Worm (Caenorhabditis elegans) whole organism, early embryonic: Measurements from ENCODE around the gene pho-8.

Source experiments
- B0310.2 ChIP-seq: sonication (generic microtip); optimal IDR thresholded peaks from 2 replicates; lab custom pipeline; 2016; ENCODE audit warnings: mild to moderate bottlenecking, missing genetic modification characterization, missing compliant biosample characterization
- F13C5.2 ChIP-seq: sonication (generic microtip); optimal IDR thresholded peaks from 2 replicates; lab custom pipeline; 2017; ENCODE audit warnings: mild to moderate bottlenecking, missing genetic modification characterization, inconsistent platforms, missing compliant biosample characterization
- aly-1 ChIP-seq: sonication (generic microtip); optimal IDR thresholded peaks from 2 replicates; lab custom pipeline; 2016; ENCODE audit warnings: missing genetic modification characterization, missing compliant biosample characterization
- ama-1 ChIP-seq: fragments of 150-350 bp; optimal IDR thresholded peaks from 2 replicates; lab custom pipeline; 2014
- ceh-13 ChIP-seq: fragments of 200-800 bp; sonication (Bioruptor generic); optimal IDR thresholded peaks from 2 replicates; lab custom pipeline; 2018; ENCODE audit warnings: mild to moderate bottlenecking, missing genetic modification characterization, missing compliant biosample characterization
- ceh-36 ChIP-seq: sonication (generic microtip); optimal IDR thresholded peaks from 2 replicates; lab custom pipeline; 2016; ENCODE audit warnings: missing genetic modification characterization, inconsistent platforms, missing compliant biosample characterization
- ets-7 ChIP-seq: sonication (generic microtip); optimal IDR thresholded peaks from 2 replicates; lab custom pipeline; 2016; ENCODE audit warnings: missing genotype, missing genetic modification characterization, missing compliant biosample characterization
- flt-1 ChIP-seq: fragments of 200-800 bp; sonication (Bioruptor generic); IDR thresholded peaks from 2 replicates; pipeline ENCODE4 v1.3.6; 2022; ENCODE audit warnings: missing genetic modification characterization, missing compliant biosample characterization
- hmbx-1 ChIP-seq: sonication (generic microtip); optimal IDR thresholded peaks from 2 replicates; lab custom pipeline; 2016; ENCODE audit warnings: mild to moderate bottlenecking, missing genetic modification characterization, missing compliant biosample characterization
- hmg-4 ChIP-seq: fragments of 200-800 bp; sonication (Bioruptor generic); optimal IDR thresholded peaks from 2 replicates; lab custom pipeline; 2018; ENCODE audit warnings: mild to moderate bottlenecking, missing genetic modification characterization, missing compliant biosample characterization
- hnd-1 ChIP-seq: sonication (generic microtip); optimal IDR thresholded peaks from 2 replicates; lab custom pipeline; 2016; ENCODE audit warnings: missing genetic modification characterization, missing compliant biosample characterization
- pes-1 ChIP-seq: fragments of 200-800 bp; sonication (Bioruptor generic); IDR thresholded peaks from 2 replicates; pipeline ENCODE4 v1.3.6; 2022; ENCODE audit warnings: missing genetic modification reagents, missing genetic modification characterization, missing compliant biosample characterization
- scrt-1 ChIP-seq: fragments of 200-800 bp; sonication (Bioruptor generic); IDR thresholded peaks from 2 replicates; pipeline ENCODE4 v1.3.6; 2022; ENCODE audit warnings: missing genetic modification characterization, missing compliant biosample characterization
- sea-1 ChIP-seq: fragments of 200-800 bp; sonication (Bioruptor generic); conservative IDR thresholded peaks from 2 replicates; pipeline ENCODE4 v1.3.6; 2022; ENCODE audit warnings: missing genetic modification characterization, missing compliant biosample characterization
- tbx-11 ChIP-seq: fragments of 200-800 bp; sonication (Bioruptor generic); IDR thresholded peaks from 2 replicates; pipeline ENCODE4 v1.3.6; 2022; ENCODE audit warnings: missing genetic modification characterization, missing compliant biosample characterization
- tbx-37 ChIP-seq: fragments of 200-800 bp; sonication (Bioruptor generic); conservative IDR thresholded peaks from 2 replicates; pipeline ENCODE4 v1.3.6; 2022; ENCODE audit warnings: missing genetic modification reagents, missing genetic modification characterization, missing compliant biosample characterization
- tra-4 ChIP-seq: sonication (generic microtip); optimal IDR thresholded peaks from 2 replicates; lab custom pipeline; 2017; ENCODE audit warnings: missing genetic modification characterization, missing compliant biosample characterization

pho-8 gene

DNA sequence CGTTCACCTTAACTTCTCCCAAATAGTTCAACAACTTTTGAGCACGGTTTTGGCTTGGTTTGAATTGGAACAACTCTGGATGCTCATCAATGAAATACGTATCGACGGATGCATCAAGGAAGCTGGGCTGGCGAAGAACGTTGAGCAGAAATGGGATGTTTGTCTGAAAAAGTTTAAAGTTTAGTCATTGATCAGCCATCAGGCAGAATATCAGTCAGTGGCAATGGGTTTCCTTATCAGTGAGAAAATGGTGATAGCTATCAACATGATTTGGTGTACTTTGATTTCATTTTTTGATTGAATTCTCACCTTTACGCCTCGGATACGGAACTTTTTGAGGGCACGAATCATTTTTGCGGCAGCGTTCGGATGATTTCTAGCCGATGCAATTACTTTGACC lies 12.9 kb upstream of the pho-8 start:
- TF ChIP-seq F13C5.2 (tag; lab: Kevin White, UChicago) (no peak), ama-1 (no peak), ets-7 (tag; lab: Kevin White, UChicago) (no peak), aly-1 (tag; lab: Kevin White, UChicago) (no peak), B0310.2 (tag; lab: Kevin White, UChicago) (no peak), flt-1 (GFP tag; lab: Robert Waterston, UW) (no peak), tra-4 (no peak), hmbx-1 (tag; lab: Kevin White, UChicago) (no peak), pes-1 (GFP tag; lab: Robert Waterston, UW) (no peak), hmg-4 (GFP tag; lab: Kevin White, UChicago) (no peak)

DNA sequence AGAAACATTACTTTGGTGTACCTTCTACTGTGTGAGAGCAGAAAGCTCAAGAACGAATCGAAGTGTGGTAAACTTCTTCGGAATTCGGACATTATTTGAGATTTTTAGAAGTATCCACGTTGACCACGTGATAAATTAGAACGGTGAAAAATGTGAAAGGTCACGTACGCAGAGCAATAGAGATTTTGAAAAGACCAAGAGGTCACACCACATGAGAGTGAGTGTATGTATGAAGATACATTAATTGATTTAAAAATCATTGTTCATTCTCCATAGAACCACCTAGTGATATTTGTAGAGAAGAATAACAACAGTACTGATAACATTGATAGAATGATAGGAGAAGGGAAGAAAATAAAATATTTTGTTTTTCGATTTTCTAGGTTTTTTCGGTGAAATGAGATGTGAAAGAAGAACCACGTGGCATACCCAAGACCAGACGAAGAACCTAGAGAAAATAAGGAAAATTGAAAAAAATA lies 10.9 kb upstream of the pho-8 start, which contains the start of gene pyc-1:
pyc-1 (minus strand) TSS at position 69 of the 479 bp plus-strand sequence.
- TF ChIP-seq ceh-36 (no peak), aly-1 (tag; lab: Kevin White, UChicago) (no peak), hmg-4 (GFP tag; lab: Kevin White, UChicago) (no peak), hmbx-1 (tag; lab: Kevin White, UChicago) (no peak), sea-1 (GFP tag; lab: Robert Waterston, UW) (no peak)

DNA sequence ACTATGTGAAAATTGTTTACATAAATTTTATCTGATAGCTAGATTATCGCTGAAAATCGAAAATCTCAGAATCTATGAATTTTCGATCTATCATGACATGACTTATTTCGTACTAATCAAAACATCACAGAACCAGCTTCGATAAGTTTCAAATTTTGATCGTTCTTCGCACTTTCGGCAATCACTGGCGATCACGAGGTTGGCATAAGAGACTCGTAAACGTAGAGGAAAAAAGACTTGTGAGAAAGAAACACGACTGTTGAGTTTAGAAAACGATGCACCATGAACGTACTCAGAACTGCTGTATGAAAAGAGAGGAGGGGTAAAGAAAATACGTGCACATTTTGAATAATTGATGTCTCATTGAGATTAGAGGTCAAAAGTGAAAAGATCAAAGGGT lies 9.4 kb upstream of the pho-8 start:
- TF ChIP-seq sea-1 (GFP tag; lab: Robert Waterston, UW) (no peak), flt-1 (GFP tag; lab: Robert Waterston, UW) (no peak), ama-1 (no peak), pes-1 (GFP tag; lab: Robert Waterston, UW) (no peak), ets-7 (tag; lab: Kevin White, UChicago) (no peak), ceh-13 (no peak), hmbx-1 (tag; lab: Kevin White, UChicago) (no peak), hmg-4 (GFP tag; lab: Kevin White, UChicago) (no peak), tbx-37 (GFP tag; lab: Robert Waterston, UW) (no peak), tbx-11 (no peak)

DNA sequence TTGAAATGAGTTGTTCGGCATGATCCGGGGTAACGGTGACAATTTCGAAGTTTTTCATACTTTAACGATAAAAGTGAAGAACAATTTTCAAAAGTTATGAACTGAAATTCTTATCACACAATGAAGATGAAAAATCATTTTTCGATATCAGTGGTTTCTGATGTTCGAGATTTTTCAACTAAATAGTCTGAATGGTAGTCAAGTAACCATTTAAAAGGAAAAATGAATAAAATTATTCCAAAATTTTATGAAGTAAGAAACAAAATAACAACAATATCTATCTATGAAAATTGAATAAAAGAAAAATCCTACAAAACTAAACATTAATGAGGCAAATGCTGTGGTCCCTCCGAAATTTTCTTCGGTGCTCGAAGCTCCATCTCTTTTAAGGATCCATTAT lies 7.8 kb upstream of the pho-8 start, which contains the start of gene D2023.4:
D2023.4 (minus strand) TSS at position 101 of the 400 bp plus-strand sequence.
- TF ChIP-seq F13C5.2 (tag; lab: Kevin White, UChicago) (no peak), tbx-11 (no peak), ceh-36 (no peak), hnd-1 (tag; lab: Kevin White, UChicago) (no peak), tbx-37 (GFP tag; lab: Robert Waterston, UW) (no peak), B0310.2 (tag; lab: Kevin White, UChicago) (no peak), ama-1 (no peak), aly-1 (tag; lab: Kevin White, UChicago) (no peak), pes-1 (GFP tag; lab: Robert Waterston, UW) (no peak), sea-1 (GFP tag; lab: Robert Waterston, UW) (no peak), ceh-13 (no peak), hmg-4 (GFP tag; lab: Kevin White, UChicago) (no peak)

DNA sequence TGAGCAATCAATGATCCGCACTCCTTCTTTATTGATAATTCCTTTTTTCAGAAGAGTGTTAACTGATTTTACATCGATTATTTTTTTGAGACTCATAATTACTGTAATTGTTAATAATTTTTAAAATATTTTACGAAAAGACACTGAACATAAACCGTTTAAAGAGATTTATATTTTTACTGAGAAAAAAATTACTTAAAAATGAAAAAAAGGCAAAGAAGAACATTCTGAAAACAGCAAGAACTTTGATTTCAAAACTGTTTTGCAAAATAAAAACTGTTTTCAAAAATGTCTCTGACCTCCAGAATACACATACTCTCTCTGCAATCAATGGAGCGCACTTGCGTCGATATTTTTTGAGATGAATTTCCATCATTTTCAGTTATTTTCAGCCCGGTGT lies 6.5 kb upstream of the pho-8 start, which contains the start of the genes mpst-1 and D2023.6:
mpst-1 (minus strand) TSS at position 101 of the 400 bp plus-strand sequence.
D2023.6 (plus strand) TSS at position 388 of the 400 bp plus-strand sequence.
- no peak for TF ChIP-seq aly-1 (tag; lab: Kevin White, UChicago)
- TF ChIP-seq ama-1, result no peak

DNA sequence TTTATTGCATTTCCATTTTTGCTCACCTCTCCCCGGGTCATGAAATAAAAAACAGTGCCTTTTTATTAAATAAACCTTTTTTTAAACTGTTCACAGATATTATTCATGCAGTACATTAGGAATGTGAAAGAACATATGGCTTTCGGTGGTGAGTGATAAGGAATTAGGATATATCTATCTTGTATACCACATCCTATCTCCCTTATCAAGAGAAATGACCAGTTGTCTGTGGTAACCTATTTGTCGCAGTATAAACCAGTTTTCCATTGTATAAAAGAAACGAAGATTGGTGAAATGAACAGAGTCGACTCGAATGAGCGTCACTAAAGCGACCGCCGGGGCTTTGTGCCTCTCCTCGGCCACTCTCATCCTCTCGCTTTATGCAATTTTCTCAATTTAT lies 4.1 kb upstream of the pho-8 start, which contains the start of gene col-158:
col-158 (plus strand) TSS at position 301 of the 400 bp plus-strand sequence.
- TF ChIP-seq F13C5.2 (tag; lab: Kevin White, UChicago) (no peak), tbx-37 (GFP tag; lab: Robert Waterston, UW) (no peak)

DNA sequence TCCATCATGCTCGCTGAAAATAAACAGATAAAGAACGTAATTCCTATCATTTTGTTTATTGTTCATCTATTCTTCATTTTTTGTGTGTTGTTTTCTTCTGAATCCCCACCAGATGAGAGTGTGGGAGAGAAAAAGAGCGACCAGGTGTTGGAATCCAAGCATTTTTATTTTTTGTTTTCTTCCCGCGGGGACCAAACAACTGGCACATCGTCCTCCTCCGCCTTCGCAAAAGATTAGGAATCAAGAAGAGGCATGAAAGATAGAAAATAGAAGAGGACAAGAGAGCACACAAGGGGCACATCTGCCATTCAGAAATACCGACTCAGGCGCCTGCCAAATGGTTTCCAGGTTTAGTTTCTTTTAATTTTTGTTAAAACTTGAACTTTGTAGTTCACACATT lies 2.7 kb downstream of the pho-8 start, which contains the start of gene R13H4.2:
R13H4.2 (plus strand) TSS at position 319 of the 400 bp plus-strand sequence.
- TF ChIP-seq flt-1 (GFP tag; lab: Robert Waterston, UW), result no peak

DNA sequence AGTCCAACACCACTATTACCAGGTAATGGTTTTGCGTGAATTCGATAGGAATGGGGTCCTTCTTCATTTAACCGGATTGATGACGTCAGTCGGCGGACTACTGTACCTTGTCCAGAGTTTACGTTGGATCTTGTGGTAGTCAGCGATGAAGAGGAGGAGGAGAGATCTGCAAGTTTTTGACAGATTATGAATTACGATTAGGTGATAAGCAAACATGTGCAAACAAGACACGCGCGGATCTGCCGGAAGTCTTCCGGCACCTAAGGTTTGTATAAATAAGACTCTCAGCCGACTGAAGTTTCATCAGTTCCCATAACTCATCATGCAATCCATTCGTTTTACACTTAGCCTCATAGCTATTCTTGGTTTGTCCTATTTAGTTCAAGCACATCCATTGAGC lies 5.8 kb downstream of the pho-8 start, which contains the start of gene idpb-5:
idpb-5 (plus strand) TSS at position 301 of the 400 bp plus-strand sequence.
- TF ChIP-seq tbx-37 (GFP tag; lab: Robert Waterston, UW), result no peak
- no peak for TF ChIP-seq hnd-1 (tag; lab: Kevin White, UChicago)
- TF ChIP-seq hmbx-1 (tag; lab: Kevin White, UChicago), result no peak
- TF ChIP-seq tbx-11, result no peak
- TF ChIP-seq tra-4, result no peak
- no peak for TF ChIP-seq scrt-1 (GFP tag; lab: Robert Waterston, UW)
- TF ChIP-seq ceh-13, result no peak
- no peak for TF ChIP-seq ceh-36
- TF ChIP-seq B0310.2 (tag; lab: Kevin White, UChicago), result no peak
- TF ChIP-seq aly-1 (tag; lab: Kevin White, UChicago), result no peak
- no peak for TF ChIP-seq flt-1 (GFP tag; lab: Robert Waterston, UW)
- TF ChIP-seq F13C5.2 (tag; lab: Kevin White, UChicago), result no peak
- TF ChIP-seq ets-7 (tag; lab: Kevin White, UChicago), result no peak
